Fruit fly (Drosophila melanogaster) whole organism, embryonic: ENCODE measurements around the gene Sfxn2.
A peak's percentile ranks its signal among the peaks of the same experiment; 100 is the strongest.

Experiments used
- E2f1 ChIP-seq: fragments of 200-800 bp; sonication (Bioruptor generic); IDR thresholded peaks from 2 replicates; pipeline ENCODE4 v1.3.6; 2022; ENCODE audit warnings: missing biosample characterization, missing genetic modification characterization
- H2.0 ChIP-seq: fragments of 200-800 bp; sonication (Bioruptor generic); IDR thresholded peaks from 2 replicates; pipeline ENCODE4 v1.3.6; 2022; ENCODE audit warnings: missing biosample characterization, missing genetic modification characterization
- aop ChIP-seq: fragments of 200-800 bp; sonication (Bioruptor generic); IDR thresholded peaks from 2 replicates; pipeline ENCODE4 v1.3.6; 2022; ENCODE audit warnings: missing biosample characterization, missing genetic modification characterization
- chif ChIP-seq, 2 experiments: fragments of 200-800 bp; sonication (Bioruptor generic); optimal IDR thresholded peaks; 3 replicates each; lab custom pipeline; 2016; ENCODE audit warnings: missing biosample characterization in 2 of 2, missing genetic modification characterization in 2 of 2
- eyg ChIP-seq: fragments of 200-800 bp; sonication (Bioruptor generic); optimal IDR thresholded peaks from 3 replicates; lab custom pipeline; 2016; ENCODE audit warnings: missing biosample characterization, missing genetic modification characterization

DNA sequence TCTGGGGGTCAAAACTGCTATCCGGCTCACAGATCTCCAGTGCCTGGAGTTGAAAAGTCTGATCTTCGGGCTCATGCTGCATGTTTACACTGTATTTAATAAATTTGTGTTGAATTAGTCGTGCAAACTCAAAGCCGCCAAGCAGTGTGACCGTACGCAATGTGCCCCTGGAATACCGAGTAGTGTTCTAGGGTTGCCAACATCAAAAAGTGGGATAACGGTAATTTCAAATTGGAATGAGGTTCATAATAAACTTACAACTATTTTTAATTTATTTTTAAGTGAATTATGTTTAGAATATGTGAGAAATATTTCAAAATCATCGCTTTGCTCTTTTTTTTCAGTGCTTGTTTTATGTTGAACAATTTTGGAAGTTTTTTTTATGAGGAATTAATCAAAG is 37.2 kb downstream of the Sfxn2 start, which contains the start of gene Gem2:
- TF ChIP-seq aop (GFP tag; lab: Robert Waterston, UW) (no peak), chif (GFP tag; optimal IDR thresholded peaks at IDR 0.05; lab: Kevin White, UChicago) (no peak), E2f1 (GFP tag; lab: Robert Waterston, UW) (no peak), H2.0 (GFP tag; lab: Robert Waterston, UW) (0 out of 2 replicates have a peak, but pooled peaks have one; percentile 4), eyg (GFP tag; lab: Kevin White, UChicago) (no peak)
